Worm (Caenorhabditis elegans) whole organism, L1 larva: ENCODE measurements around the gene nhr-111.

Experiments
- egl-27 ChIP-seq, 2 experiments: fragments of 150-350 bp in 1 of 2; sonication (generic microtip); optimal IDR thresholded peaks; 3 replicates each; lab custom pipeline; 2017 to 2018; ENCODE audit warnings: missing biosample characterization in 2 of 2, missing genetic modification characterization in 2 of 2, missing genetic modification reagents in 2 of 2
- lin-13 ChIP-seq: fragments of 150-350 bp; optimal IDR thresholded peaks from 2 replicates; lab custom pipeline; 2014; ENCODE audit warnings: missing biosample characterization, missing genetic modification reagents, missing genetic modification characterization
- nhr-11 ChIP-seq: fragments of 150-350 bp; optimal IDR thresholded peaks from 2 replicates; lab custom pipeline; 2014; ENCODE audit warnings: missing biosample characterization, missing genetic modification characterization
- nhr-77 ChIP-seq: fragments of 150-350 bp; optimal IDR thresholded peaks from 2 replicates; lab custom pipeline; 2014; ENCODE audit warnings: missing biosample characterization, missing genetic modification characterization
- unc-62 ChIP-seq: fragments of 150-350 bp; optimal IDR thresholded peaks from 2 replicates; lab custom pipeline; 2014; ENCODE audit warnings: missing biosample characterization, missing genetic modification reagents, missing genetic modification characterization
- unc-86 ChIP-seq: sonication (generic microtip); optimal IDR thresholded peaks from 2 replicates; lab custom pipeline; 2016; ENCODE audit warnings: missing genetic modification characterization, missing compliant biosample characterization
- ztf-11 ChIP-seq, 2 experiments: sonication (generic microtip); optimal IDR thresholded peaks; 2 replicates each; lab custom pipeline; 2016 to 2017; ENCODE audit warnings: missing genetic modification characterization in 2 of 2, missing biosample characterization in 1 of 2, missing compliant biosample characterization in 1 of 2

ce11 chrV:16124739-16125138, at the start of gene nhr-111:
- TF ChIP-seq ztf-11 (tag; optimal IDR thresholded peaks at IDR 0.05; lab: Kevin White, UChicago) (no peak), unc-62 (GFP tag; lab: Kevin White, UChicago) (no peak), egl-27 (tag; optimal IDR thresholded peaks at IDR 0.05; lab: Kevin White, UChicago) (no peak), nhr-77 (no peak), lin-13 (GFP tag; lab: Kevin White, UChicago) (no peak), nhr-11 (tag; lab: Kevin White, UChicago) (no peak), unc-86 (tag; lab: Kevin White, UChicago) (no peak)
